Fruit fly (Drosophila melanogaster): ENCODE results near the gene CG42305.

Gene CG42305

DNA sequence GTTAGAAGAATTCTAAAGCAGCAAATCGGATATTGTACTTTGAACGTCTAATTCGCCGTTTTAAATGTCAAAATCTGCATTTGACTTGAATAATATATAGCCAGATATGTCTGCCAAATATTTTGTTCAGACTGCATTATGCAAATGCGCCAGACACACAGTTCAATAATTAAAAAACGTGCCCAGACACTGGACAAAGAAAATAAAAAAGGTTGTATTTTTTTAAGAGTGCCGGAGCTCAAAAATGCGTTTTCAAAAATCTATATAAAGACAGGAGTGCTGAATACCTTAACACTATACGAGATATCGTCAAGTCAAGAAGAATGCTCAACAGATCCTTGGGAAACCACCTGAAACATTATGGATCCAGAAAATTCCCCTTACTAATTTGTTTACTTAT is at the start of gene CG42305, which contains the start of gene CG17325:
Gene CG42305, plus strand, starts transcription at position 301 of the 400 bp plus-strand sequence.
Gene CG17325, plus strand, starts transcription at position 301 of the 400 bp plus-strand sequence.
- TF ChIP-seq CG17801 (GFP tag; optimal IDR thresholded peaks at IDR 0.05; ENCODE audit: partially characterized antibody) = no peak

DNA sequence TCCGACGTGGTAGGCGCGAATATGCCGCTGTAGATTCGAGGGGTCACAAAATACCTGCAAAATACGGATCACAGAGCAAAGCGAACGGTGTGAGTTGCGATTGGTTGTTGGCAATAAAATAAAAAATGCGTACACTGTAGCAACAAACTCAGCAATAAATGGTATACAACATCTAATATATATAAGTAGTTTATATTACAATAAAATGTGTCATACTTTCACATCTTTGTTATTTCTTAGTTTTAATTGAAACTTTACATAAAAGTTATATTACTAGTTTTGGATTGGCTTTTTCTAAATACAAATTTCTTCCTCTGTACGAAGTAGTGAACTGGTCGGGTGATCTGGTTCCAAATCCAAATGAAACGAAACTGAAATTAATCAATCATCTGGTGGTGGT is 46.7 kb upstream of the CG42305 start:
- TF ChIP-seq CG17801 (GFP tag; optimal IDR thresholded peaks at IDR 0.05; ENCODE audit: partially characterized antibody) = no peak

dm6 chr2L:18767137-18767536 is 45.3 kb upstream of the CG42305 start:
- no peak for TF ChIP-seq CG17801 (GFP tag; optimal IDR thresholded peaks at IDR 0.05; ENCODE audit: partially characterized antibody)

dm6 chr2L:18767815-18768214 is 44.6 kb upstream of the CG42305 start:
- TF ChIP-seq CG17801 (GFP tag; optimal IDR thresholded peaks at IDR 0.05; ENCODE audit: partially characterized antibody) = no peak

- TF ChIP-seq CG17801 (GFP tag; optimal IDR thresholded peaks at IDR 0.05; ENCODE audit: partially characterized antibody) = no peak
Observed at dm6 chr2L:18775274-18775673, 37.2 kb upstream of the CG42305 start.

DNA sequence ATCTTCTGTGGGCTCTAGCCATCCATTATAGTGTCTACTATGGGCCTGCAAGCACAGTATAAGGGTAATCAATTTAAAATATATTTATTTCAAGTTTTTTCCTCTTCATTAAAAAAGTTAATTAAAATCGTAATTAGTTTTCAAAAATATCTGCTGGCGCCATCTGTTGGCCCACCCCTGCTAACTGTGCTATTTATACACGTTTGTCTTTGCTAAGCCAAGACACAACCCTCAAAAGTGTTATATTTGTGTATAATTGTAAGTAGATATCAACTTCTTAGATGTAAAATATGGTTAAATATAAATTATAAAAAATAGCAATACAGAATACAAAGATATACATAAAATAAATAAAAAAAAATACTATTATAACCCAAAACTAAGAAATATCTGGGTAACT is 35.9 kb upstream of the CG42305 start:
- TF ChIP-seq CG17801 (GFP tag; optimal IDR thresholded peaks at IDR 0.05; ENCODE audit: partially characterized antibody) = no peak

dm6 chr2L:18777442-18777841 is 35.0 kb upstream of the CG42305 start:
- TF ChIP-seq CG17801 (GFP tag; optimal IDR thresholded peaks at IDR 0.05; ENCODE audit: partially characterized antibody) = no peak

DNA sequence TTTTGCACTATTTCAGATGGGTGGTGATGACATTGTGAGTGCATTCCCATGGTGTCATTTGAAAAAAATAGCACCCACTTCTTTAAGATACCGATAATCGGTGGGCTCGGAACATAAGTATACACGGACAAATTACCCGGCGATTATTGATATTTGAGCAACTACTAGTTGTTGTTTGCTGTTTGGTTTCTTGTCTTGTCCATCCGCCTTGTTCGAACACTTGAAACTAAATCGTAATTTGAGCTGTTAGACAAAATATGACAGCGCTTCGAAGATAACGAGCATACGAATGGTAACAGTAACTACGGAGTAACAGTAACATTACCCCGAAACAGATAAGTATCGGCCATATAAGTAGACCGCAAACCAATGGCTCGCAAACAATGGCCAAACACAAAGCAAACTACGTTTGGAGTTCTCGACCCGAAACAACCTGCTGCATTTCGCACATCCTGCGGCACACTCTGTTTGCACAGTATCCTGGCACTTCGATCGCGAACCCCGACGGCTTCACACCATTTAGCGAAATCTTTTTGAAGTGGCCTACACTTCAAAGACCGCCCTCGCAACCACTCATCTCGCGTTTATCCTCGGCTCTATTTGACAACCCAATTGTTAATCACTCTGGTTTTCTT is 31.4 kb upstream of the CG42305 start:
- no peak for TF ChIP-seq CG17801 (GFP tag; optimal IDR thresholded peaks at IDR 0.05; ENCODE audit: partially characterized antibody)

- no peak for TF ChIP-seq CG17801 (GFP tag; optimal IDR thresholded peaks at IDR 0.05; ENCODE audit: partially characterized antibody)
Observed at dm6 chr2L:18782212-18782825, 30.1 kb upstream of the CG42305 start.

DNA sequence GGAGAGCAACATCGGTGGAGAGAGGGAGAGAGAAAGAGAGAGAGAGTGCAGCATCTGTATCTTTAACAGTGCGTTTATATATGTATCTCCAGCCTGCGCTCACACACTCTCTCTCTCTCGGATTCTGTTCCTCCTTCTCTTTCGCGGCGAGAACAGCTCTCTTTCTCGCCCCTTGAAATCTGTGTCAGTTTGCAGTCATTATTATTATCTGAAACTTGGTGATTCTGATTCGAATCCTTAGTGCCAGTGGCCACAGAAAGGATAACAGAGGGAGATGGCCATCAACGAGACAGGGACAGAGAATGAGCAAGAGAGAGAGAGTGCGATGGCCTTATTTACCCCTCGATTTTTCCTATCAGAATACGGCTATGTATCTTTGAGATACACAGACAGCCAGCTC is 29.5 kb upstream of the CG42305 start:
- no peak for TF ChIP-seq CG17801 (GFP tag; optimal IDR thresholded peaks at IDR 0.05; ENCODE audit: partially characterized antibody)

DNA sequence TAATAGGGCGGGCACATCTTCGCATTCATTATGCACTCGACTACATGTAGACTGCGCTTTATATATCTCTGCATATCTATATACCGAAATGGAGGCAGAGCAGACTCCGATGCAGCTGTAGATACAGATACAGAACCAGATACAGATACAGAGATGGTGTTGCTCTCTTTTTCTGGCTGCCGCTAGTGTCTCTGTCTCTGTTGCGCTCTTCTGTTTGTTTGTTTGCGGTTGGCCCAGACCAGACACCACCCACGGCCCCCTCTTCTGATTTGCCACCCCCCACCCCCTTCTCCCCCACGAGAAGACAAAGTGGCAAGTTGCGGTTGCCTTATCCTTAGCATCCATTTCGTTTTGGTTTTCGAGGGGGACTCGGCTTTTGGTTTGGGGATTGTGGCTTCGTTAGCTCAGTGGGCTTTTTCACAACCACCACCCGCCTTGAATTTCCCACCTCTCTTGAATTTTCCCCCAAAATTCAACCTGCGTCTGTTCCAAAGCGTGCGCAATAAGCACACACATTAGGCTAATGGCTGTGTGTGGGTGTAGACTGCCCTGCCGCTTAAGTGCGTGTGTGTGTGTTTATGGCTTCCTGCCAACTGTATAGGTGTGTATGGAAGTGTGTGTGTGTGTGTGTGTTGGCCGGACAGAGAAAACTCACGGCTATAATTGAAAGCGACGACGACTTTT is 28.9 kb upstream of the CG42305 start:
- no peak for TF ChIP-seq CG17801 (GFP tag; optimal IDR thresholded peaks at IDR 0.05; ENCODE audit: partially characterized antibody)

dm6 chr2L:18785026-18785600 is 27.3 kb upstream of the CG42305 start:
- no peak for TF ChIP-seq CG17801 (GFP tag; optimal IDR thresholded peaks at IDR 0.05; ENCODE audit: partially characterized antibody)

- TF ChIP-seq CG17801 (GFP tag; optimal IDR thresholded peaks at IDR 0.05; ENCODE audit: partially characterized antibody) = no peak
Observed at dm6 chr2L:18787415-18787989, 24.9 kb upstream of the CG42305 start.

DNA sequence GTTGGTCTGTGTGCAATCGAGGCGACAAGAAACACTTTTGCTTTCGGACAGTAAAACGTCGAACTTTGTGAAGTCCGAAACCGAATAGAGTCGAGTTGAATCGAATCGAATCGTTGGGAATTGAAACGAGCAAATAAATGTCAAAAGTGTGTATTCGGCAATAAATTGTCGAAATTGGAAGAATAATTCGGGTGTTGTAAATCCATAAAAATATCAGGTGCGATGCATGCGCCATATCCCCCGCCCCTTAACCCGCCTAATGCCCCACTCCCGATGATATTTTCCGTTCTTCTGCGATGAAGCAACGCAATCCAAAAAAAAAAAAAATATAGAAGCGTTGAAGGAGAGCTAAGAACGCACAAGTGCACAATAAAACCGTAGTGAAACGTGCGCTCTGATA is 23.5 kb upstream of the CG42305 start:
- no peak for TF ChIP-seq CG17801 (GFP tag; optimal IDR thresholded peaks at IDR 0.05; ENCODE audit: partially characterized antibody)

DNA sequence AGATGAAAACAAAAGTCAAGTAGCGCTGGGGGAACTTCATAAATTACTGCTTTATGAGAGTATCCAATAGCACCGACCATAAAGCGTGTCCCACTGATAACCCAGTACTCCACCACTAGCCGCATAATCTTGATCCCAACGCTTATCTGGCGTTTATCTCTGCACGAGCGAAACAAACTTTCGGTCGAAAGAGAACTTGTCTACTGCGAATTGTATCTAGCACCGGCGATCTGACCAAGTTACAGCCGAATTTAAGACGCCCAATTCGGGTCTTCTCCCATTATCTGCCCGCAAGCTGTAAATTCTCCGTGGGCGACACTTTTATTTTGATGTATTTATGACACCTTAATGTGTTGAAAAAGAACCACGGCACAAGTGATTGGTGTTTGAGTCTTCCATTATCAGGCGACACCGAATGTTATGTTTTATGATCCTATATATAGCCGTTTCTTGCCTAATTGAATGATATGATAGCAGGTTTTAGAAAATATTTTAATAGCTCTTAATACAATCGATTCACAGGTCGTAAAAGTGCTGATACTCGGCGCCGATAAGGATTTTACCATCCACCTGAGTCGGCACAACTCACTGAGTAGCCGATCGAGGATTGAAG is 22.6 kb upstream of the CG42305 start:
- TF ChIP-seq CG17801 (GFP tag; optimal IDR thresholded peaks at IDR 0.05; ENCODE audit: partially characterized antibody) = no peak
